Fruit fly (Drosophila melanogaster): Measurements from ENCODE around the gene Tmem43.

- TF ChIP-seq kay (GFP tag; ENCODE audit: borderline replicate concordance), result no peak
- no peak for TF ChIP-seq tj (GFP tag; optimal IDR thresholded peaks at IDR 0.05)
- no peak for TF ChIP-seq Clk (GFP tag; optimal IDR thresholded peaks at IDR 0.05)
- no peak for TF ChIP-seq pad (GFP tag; optimal IDR thresholded peaks at IDR 0.05)
- TF ChIP-seq CG5204 (GFP tag; optimal IDR thresholded peaks at IDR 0.05), result no peak
- TF ChIP-seq Mnt (GFP tag; optimal IDR thresholded peaks at IDR 0.05), result no peak
- TF ChIP-seq CG7101 (tag; optimal IDR thresholded peaks at IDR 0.05), result no peak
- TF ChIP-seq CG33017 (tag; optimal IDR thresholded peaks at IDR 0.05), result no peak
- TF ChIP-seq bab1 (GFP tag; optimal IDR thresholded peaks at IDR 0.05), result no peak
- no peak for TF ChIP-seq cnc (optimal IDR thresholded peaks at IDR 0.05)
- no peak for TF ChIP-seq Crg-1 (GFP tag; optimal IDR thresholded peaks at IDR 0.05)
Observed at dm6 chr3L:7954967-7955366, 40.0 kb upstream of the Tmem43 start.

All from whole organism, adult.